Worm (Caenorhabditis elegans) whole organism, L4 larva: ENCODE measurements around the gene F09E5.8.

Experiments
- D1046.2 ChIP-seq: fragments of 200-800 bp; sonication (Bioruptor generic); IDR thresholded peaks from 2 replicates; pipeline ENCODE4 v1.3.6; 2022; ENCODE audit warnings: missing genetic modification characterization, missing compliant biosample characterization
- F26F4.8 ChIP-seq: fragments of 200-800 bp; sonication (Bioruptor generic); conservative IDR thresholded peaks from 2 replicates; pipeline ENCODE4 v1.3.6; 2022; ENCODE audit warnings: missing genetic modification characterization, missing compliant biosample characterization
- T26A8.4 ChIP-seq: fragments of 200-800 bp; sonication (Bioruptor generic); IDR thresholded peaks from 2 replicates; pipeline ENCODE4 v1.3.6; 2022; ENCODE audit warnings: missing genetic modification characterization, missing compliant biosample characterization
- aha-1 ChIP-seq: fragments of 150-350 bp; peaks from one replicate; lab custom pipeline; 2014; ENCODE audit warnings: missing biosample characterization, missing genetic modification characterization
- aly-2 ChIP-seq: sonication (generic microtip); optimal IDR thresholded peaks from 2 replicates; lab custom pipeline; 2018; ENCODE audit warnings: missing biosample characterization, missing genetic modification characterization
- ceh-82 ChIP-seq: sonication (generic microtip); optimal IDR thresholded peaks from 2 replicates; lab custom pipeline; 2017; ENCODE audit warnings: missing biosample characterization, missing genetic modification characterization
- ctbp-1 ChIP-seq: fragments of 200-800 bp; sonication (Bioruptor generic); IDR thresholded peaks from 2 replicates; pipeline ENCODE4 v1.3.6; 2022; ENCODE audit warnings: missing genetic modification reagents, missing genetic modification characterization, missing compliant biosample characterization
- daf-16 ChIP-seq, 3 experiments: sonication (generic microtip); optimal IDR thresholded peaks; 2 replicates each; lab custom pipeline; 2016 to 2017; ENCODE audit warnings: missing genetic modification characterization in 3 of 3, missing genetic modification reagents in 3 of 3, mild to moderate bottlenecking in 2 of 3, missing compliant biosample characterization in 2 of 3, missing biosample characterization in 1 of 3, moderate library complexity in 1 of 3
- dmd-6 ChIP-seq: fragments of 200-800 bp; sonication (Bioruptor generic); IDR thresholded peaks from 2 replicates; pipeline ENCODE4 v1.3.6; 2022; ENCODE audit warnings: missing genetic modification reagents, missing genetic modification characterization, missing compliant biosample characterization
- dmd-9 ChIP-seq: fragments of 200-800 bp; sonication (Bioruptor generic); IDR thresholded peaks from 2 replicates; pipeline ENCODE4 v1.3.6; 2022; ENCODE audit warnings: missing genetic modification reagents, missing genetic modification characterization, missing compliant biosample characterization
- dpl-1 ChIP-seq: fragments of 150-350 bp; optimal IDR thresholded peaks from 2 replicates; lab custom pipeline; 2014; ENCODE audit warnings: missing biosample characterization, missing genetic modification reagents, missing genetic modification characterization
- dve-1 ChIP-seq: sonication (generic microtip); optimal IDR thresholded peaks from 2 replicates; lab custom pipeline; 2017; ENCODE audit warnings: antibody characterized with exemption, mild to moderate bottlenecking, missing genetic modification characterization, missing compliant biosample characterization; ENCODE audit not compliant: insufficient read depth
- egl-27 ChIP-seq: sonication (generic microtip); optimal IDR thresholded peaks from 3 replicates; lab custom pipeline; 2017; ENCODE audit warnings: missing biosample characterization, missing genetic modification reagents, missing genetic modification characterization
- fos-1 ChIP-seq: fragments of 150-350 bp; optimal IDR thresholded peaks from 2 replicates; lab custom pipeline; 2014; ENCODE audit warnings: missing biosample characterization, missing genetic modification characterization
- hlh-11 ChIP-seq: fragments of 200-800 bp; sonication (Bioruptor generic); optimal IDR thresholded peaks from 2 replicates; lab custom pipeline; 2018; ENCODE audit warnings: mild to moderate bottlenecking, missing genetic modification characterization, missing compliant biosample characterization
- lin-38 ChIP-seq: fragments of 200-800 bp; sonication (Bioruptor generic); IDR thresholded peaks from 2 replicates; pipeline ENCODE4 v1.3.6; 2022; ENCODE audit warnings: missing genetic modification reagents, missing genetic modification characterization, missing compliant biosample characterization
- mxl-3 ChIP-seq: fragments of 200-800 bp; sonication (Bioruptor generic); optimal IDR thresholded peaks from 2 replicates; lab custom pipeline; 2018; ENCODE audit warnings: mild to moderate bottlenecking, missing genetic modification characterization, missing compliant biosample characterization
- nhr-11 ChIP-seq: fragments of 150-350 bp; optimal IDR thresholded peaks from 2 replicates; lab custom pipeline; 2014; ENCODE audit warnings: missing biosample characterization, missing genetic modification characterization
- nhr-111 ChIP-seq: fragments of 200-800 bp; sonication (Bioruptor generic); optimal IDR thresholded peaks from 2 replicates; lab custom pipeline; 2018; ENCODE audit warnings: mild to moderate bottlenecking, missing genetic modification characterization, missing compliant biosample characterization
- nhr-28 ChIP-seq: fragments of 150-350 bp; optimal IDR thresholded peaks from 2 replicates; lab custom pipeline; 2014; ENCODE audit warnings: missing biosample characterization, missing genetic modification characterization
- nhr-41 ChIP-seq: fragments of 200-800 bp; sonication (Bioruptor generic); IDR thresholded peaks from 2 replicates; pipeline ENCODE4 v1.3.6; 2022; ENCODE audit warnings: missing genetic modification reagents, missing genetic modification characterization, missing compliant biosample characterization
- nhr-76 ChIP-seq: fragments of 150-350 bp; optimal IDR thresholded peaks from 2 replicates; lab custom pipeline; 2014; ENCODE audit warnings: missing biosample characterization, missing genetic modification characterization
- pha-4 ChIP-seq, 2 experiments: fragments of 150-350 bp in 1 of 2; fragments of 200-800 bp in 1 of 2; sonication (Bioruptor generic) in 1 of 2; IDR thresholded peaks in 1 of 2; optimal IDR thresholded peaks in 1 of 2; 2 replicates each; pipeline versions ENCODE4 v1.3.6 to Lab custom; 2014 to 2022; ENCODE audit warnings: missing genetic modification characterization in 2 of 2, missing genetic modification reagents in 2 of 2, missing biosample characterization in 1 of 2, missing compliant biosample characterization in 1 of 2
- php-3 ChIP-seq: fragments of 200-800 bp; sonication (Bioruptor generic); IDR thresholded peaks from 2 replicates; pipeline ENCODE4 v1.3.6; 2022; ENCODE audit warnings: missing genetic modification reagents, missing genetic modification characterization, missing compliant biosample characterization
- skn-1 ChIP-seq: fragments of 150-350 bp; optimal IDR thresholded peaks from 2 replicates; lab custom pipeline; 2014; ENCODE audit warnings: missing biosample characterization, missing genetic modification characterization
- snpc-1.2 ChIP-seq: fragments of 200-800 bp; sonication (Bioruptor generic); IDR thresholded peaks from 2 replicates; pipeline ENCODE4 v1.3.6; 2022; ENCODE audit warnings: missing genetic modification reagents, missing genetic modification characterization, missing compliant biosample characterization
- tag-97 ChIP-seq: fragments of 200-800 bp; sonication (Bioruptor generic); IDR thresholded peaks from 2 replicates; pipeline ENCODE4 v1.3.6; 2022; ENCODE audit warnings: missing genetic modification characterization, missing compliant biosample characterization
- unc-39 ChIP-seq: sonication (generic microtip); optimal IDR thresholded peaks from 2 replicates; lab custom pipeline; 2017; ENCODE audit warnings: missing biosample characterization, missing genetic modification characterization
- zag-1 ChIP-seq: fragments of 150-350 bp; optimal IDR thresholded peaks from 2 replicates; lab custom pipeline; 2014; ENCODE audit warnings: missing biosample characterization, missing genetic modification characterization
- zfp-2 ChIP-seq: sonication (generic microtip); optimal IDR thresholded peaks from 2 replicates; lab custom pipeline; 2016; ENCODE audit warnings: mild to moderate bottlenecking, missing genetic modification characterization, missing compliant biosample characterization
- zip-2 ChIP-seq: fragments of 150-350 bp; optimal IDR thresholded peaks from 2 replicates; lab custom pipeline; 2014; ENCODE audit warnings: missing biosample characterization, missing genetic modification characterization
- ztf-7 ChIP-seq: fragments of 150-350 bp; optimal IDR thresholded peaks from 2 replicates; lab custom pipeline; 2014; ENCODE audit warnings: missing biosample characterization, missing genetic modification characterization

F09E5.8 gene

DNA sequence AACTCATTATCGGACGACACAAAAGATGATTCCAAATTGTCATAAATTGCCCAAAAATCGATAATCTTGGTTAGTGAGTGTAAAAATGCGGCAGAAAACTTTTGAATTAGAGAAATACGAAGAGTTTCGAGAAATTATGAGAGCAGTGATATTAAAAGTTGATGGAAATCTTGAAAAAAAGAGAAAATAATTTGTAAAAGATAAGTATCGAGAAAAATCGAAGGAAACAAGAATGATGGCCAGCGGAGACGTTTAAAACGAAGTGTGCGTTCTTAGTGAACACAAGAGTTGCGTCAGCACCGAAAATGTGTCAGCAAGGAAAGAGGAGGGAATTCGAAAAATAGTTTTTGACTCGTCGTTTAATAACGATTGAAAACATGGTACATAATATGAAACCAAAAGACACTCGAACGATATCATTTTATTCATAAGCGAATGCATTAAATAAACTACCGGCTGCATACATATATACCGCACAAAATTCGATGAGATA, 39.4 kb downstream of the F09E5.8 start, which contains the start of gene ndx-6 (continued):
- TF ChIP-seq dve-1 (tag; lab: Kevin White, UChicago) (peak; percentile 85), ceh-82 (tag; lab: Kevin White, UChicago) (no peak), tag-97 (GFP tag; lab: Robert Waterston, UW) (no peak), zfp-2 (tag; lab: Kevin White, UChicago) (no peak), ztf-7 (tag; lab: Kevin White, UChicago) (peak; percentile 43), nhr-111 (no peak), nhr-76 (tag; lab: Kevin White, UChicago) (no peak), nhr-11 (peak; percentile 71), D1046.2 (GFP tag; lab: Robert Waterston, UW) (no peak), lin-38 (GFP tag; lab: Robert Waterston, UW) (peak; percentile 86), ctbp-1 (GFP tag; lab: Robert Waterston, UW) (0 out of 2 replicates have a peak, but pooled peaks have one; percentile 23), skn-1 (tag; lab: Kevin White, UChicago) (no peak), dmd-9 (GFP tag; lab: Robert Waterston, UW) (0 out of 2 replicates have a peak, but pooled peaks have one; percentile 42), mxl-3 (GFP tag; lab: Kevin White, UChicago) (peak; percentile 57), pha-4 (GFP tag; IDR thresholded peaks at IDR 0.05; lab: Robert Waterston, UW) (no peak; the same call in 1 of the 2 replicates), pha-4 (tag; optimal IDR thresholded peaks at IDR 0.05; lab: Kevin White, UChicago) (peak; percentile 64), php-3 (GFP tag; lab: Robert Waterston, UW) (no peak), egl-27 (tag; lab: Kevin White, UChicago) (no peak), aly-2 (tag; lab: Kevin White, UChicago) (no peak), hlh-11 (tag; lab: Kevin White, UChicago) (peak; percentile 72), T26A8.4 (peak; percentile 74), dmd-6 (GFP tag; lab: Robert Waterston, UW) (peak; percentile 61), fos-1 (tag; lab: Kevin White, UChicago) (no peak), nhr-41 (GFP tag; lab: Robert Waterston, UW) (no peak)

DNA sequence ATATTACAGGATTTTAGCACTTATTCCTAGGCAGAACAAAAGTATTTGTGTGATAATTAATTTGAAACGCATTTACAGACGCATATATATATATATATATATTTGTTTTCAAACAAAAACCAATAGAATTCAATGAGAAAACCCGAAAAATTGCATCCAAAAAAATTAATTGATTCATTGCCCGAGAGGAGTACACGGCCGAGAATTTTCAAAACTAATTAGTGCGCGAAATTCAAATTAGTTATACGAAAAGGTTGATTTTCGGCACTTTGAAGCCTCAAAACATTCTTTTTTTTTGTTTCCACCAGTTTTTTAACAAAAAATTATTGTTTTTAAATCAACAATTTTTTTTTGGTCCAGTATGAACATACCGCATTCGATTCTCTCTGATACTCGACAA, 41.0 kb downstream of the F09E5.8 start:
- TF ChIP-seq zag-1 (tag; lab: Kevin White, UChicago) (no peak), dpl-1 (GFP tag; lab: Kevin White, UChicago) (peak; percentile 55)
- TF ChIP-seq, all 104 proteins: peak for 1

DNA sequence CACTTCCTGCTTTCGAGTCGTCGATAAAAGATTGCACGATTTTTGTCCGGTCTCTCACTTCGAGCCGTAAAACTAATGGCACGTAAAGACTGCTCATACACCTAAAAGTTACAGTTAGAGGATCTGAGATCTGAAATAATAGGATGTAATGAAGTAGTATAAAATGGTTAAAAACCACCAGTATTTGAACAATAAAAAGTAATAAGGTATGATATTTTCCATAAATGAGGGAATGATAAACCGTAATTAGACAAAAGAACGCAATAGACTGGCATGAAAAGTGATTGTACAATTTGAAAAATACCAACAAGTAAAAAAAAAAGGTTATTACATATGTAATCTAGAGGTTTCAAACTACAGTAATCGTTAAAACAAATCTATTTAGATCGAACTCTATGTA, 42.6 kb downstream of the F09E5.8 start, which contains the start of gene brap-2:
Gene brap-2 (minus strand): TSS at position 101 of the 400 bp plus-strand sequence.
- TF ChIP-seq zip-2 (tag; lab: Kevin White, UChicago) = no peak
- peak; percentile 11 for TF ChIP-seq aha-1 (tag; lab: Kevin White, UChicago)

DNA sequence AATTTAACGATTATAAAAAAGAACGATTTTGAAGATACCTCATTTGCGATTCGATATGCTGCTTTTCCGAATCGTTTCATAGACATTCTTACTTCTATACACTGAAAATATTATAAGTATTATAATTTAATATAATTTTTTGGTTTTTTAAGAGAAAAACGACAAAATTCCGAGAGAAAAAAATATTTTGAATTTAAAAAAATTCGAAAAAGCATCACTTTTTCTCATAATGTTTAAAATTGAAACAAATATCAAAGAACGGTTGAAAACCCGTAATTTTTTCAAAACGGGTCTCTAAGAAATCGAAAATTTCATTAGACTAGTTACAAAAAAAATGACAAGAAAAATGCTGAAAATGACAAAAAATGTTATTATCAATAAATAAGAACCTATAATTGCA, 45.1 kb downstream of the F09E5.8 start, which contains the start of gene pink-1:
Gene pink-1 (minus strand): TSS at position 101 of the 400 bp plus-strand sequence.
- TF ChIP-seq F26F4.8 (no peak), snpc-1.2 (GFP tag; lab: Robert Waterston, UW) (no peak), lin-38 (GFP tag; lab: Robert Waterston, UW) (0 out of 2 replicates have a peak, but pooled peaks have one; percentile 17)

DNA sequence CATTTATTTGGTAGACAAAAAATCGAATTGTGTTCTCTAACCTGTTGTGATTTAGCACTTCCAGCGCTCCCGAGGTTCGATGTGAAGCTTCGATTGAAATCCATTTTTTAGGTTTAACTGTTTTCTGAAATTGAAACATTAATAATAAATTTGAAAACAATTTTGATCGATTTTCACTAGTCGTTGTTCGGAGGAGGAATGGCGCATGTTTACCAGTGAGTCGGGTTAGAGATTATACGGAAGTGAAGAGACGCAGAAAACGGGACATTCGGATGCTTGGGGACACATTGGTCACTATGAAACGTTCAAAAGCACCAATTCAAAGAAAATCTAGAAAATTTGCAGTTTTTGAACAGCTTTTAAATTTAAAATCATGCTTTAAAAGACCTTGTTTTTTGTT, 48.3 kb downstream of the F09E5.8 start, which contains the start of gene fbxl-3:
Gene fbxl-3 (minus strand): TSS at position 124 of the 400 bp plus-strand sequence.
- TF ChIP-seq nhr-111 (no peak), daf-16 (GFP tag; optimal IDR thresholded peaks at IDR 0.05; lab: Kevin White, UChicago) (no peak), daf-16 (tag; optimal IDR thresholded peaks at IDR 0.05; lab: Kevin White, UChicago) (peak; percentile 61), nhr-28 (tag; lab: Kevin White, UChicago) (peak; percentile 2), hlh-11 (tag; lab: Kevin White, UChicago) (peak; percentile 11), unc-39 (tag; lab: Kevin White, UChicago) (no peak)
